Fruit fly (Drosophila melanogaster) whole organism, pupa: ENCODE results near the gene CLS.
A peak's percentile ranks its signal among the peaks of the same experiment; 100 is the strongest.

Experiments used
- CG10348 ChIP-seq: fragments of 200-800 bp; sonication (Bioruptor generic); IDR thresholded peaks from 2 replicates; pipeline ENCODE4 v1.3.6; 2022; ENCODE audit warnings: missing biosample characterization, missing genetic modification characterization
- CG13204 ChIP-seq: fragments of 200-800 bp; sonication (Bioruptor generic); optimal IDR thresholded peaks from 2 replicates; lab custom pipeline; 2018; ENCODE audit warnings: missing biosample characterization, mild to moderate bottlenecking, missing genetic modification characterization, moderate library complexity
- CG14655 ChIP-seq: fragments of 200-800 bp; sonication (Bioruptor generic); optimal IDR thresholded peaks from 3 replicates; lab custom pipeline; 2017; ENCODE audit warnings: mild to moderate bottlenecking, missing biosample characterization, missing genetic modification reagents, missing genetic modification characterization
- CG17806 ChIP-seq: fragments of 200-800 bp; sonication (Bioruptor generic); optimal IDR thresholded peaks from 2 replicates; lab custom pipeline; 2018; ENCODE audit warnings: missing biosample characterization, mild to moderate bottlenecking, missing genetic modification characterization, moderate library complexity
- CG4496 ChIP-seq: fragments of 200-800 bp; sonication (Bioruptor generic); IDR thresholded peaks from 3 replicates; pipeline ENCODE4 v1.3.6; 2022; ENCODE audit warnings: missing biosample characterization, missing genetic modification characterization
- CG8159 ChIP-seq: fragments of 200-800 bp; sonication (Bioruptor generic); optimal IDR thresholded peaks from 3 replicates; lab custom pipeline; 2018; ENCODE audit warnings: missing biosample characterization, mild to moderate bottlenecking, missing genetic modification characterization, moderate library complexity
- CG8301 ChIP-seq: fragments of 200-800 bp; sonication (Bioruptor generic); optimal IDR thresholded peaks from 2 replicates; lab custom pipeline; 2018; ENCODE audit warnings: missing biosample characterization, mild to moderate bottlenecking, missing genetic modification characterization
- CG9948 ChIP-seq: fragments of 200-800 bp; sonication (Bioruptor generic); optimal IDR thresholded peaks from 2 replicates; lab custom pipeline; 2018; ENCODE audit warnings: missing biosample characterization, mild to moderate bottlenecking, missing genetic modification characterization, moderate library complexity
- EcR ChIP-seq: fragments of 200-800 bp; sonication (Bioruptor generic); optimal IDR thresholded peaks from 3 replicates; lab custom pipeline; 2019; ENCODE audit warnings: missing biosample characterization, missing genetic modification characterization, mild to moderate bottlenecking, moderate library complexity, missing genetic modification reagents
- Snoo ChIP-seq: fragments of 200-800 bp; sonication (Bioruptor generic); optimal IDR thresholded peaks from 3 replicates; lab custom pipeline; 2017; ENCODE audit warnings: missing biosample characterization, mild to moderate bottlenecking, missing genetic modification characterization, inconsistent platforms

DNA sequence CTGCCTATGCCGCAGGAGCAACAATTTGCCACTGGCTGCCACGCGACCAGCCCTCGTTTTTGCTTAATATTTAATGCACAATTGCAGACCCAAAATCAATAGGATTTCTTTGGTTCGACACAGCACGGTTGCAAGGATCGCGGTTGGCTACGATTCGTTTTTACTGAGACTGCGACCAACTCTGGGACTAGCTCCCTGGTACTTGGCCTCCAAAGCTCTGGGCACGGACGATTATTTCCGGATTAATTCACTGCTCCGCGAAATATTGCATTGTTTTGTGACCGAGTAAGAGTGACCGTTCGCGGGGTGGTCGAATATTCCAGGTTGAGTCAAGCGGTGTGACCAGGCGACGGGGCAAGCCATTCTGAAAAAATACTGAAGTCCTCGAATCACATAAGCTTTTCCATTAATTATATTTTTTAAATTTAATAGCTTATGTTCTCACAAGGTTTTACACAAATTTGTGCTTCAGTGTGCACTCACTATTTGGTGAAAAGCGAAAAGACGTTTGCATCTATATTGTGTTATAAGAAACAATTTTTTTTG is 26.1 kb downstream of the CLS start, which contains the start of gene Tnks:
- TF ChIP-seq CG8301 (tag; lab: Kevin White, UChicago) (no peak), CG14655 (GFP tag; lab: Kevin White, UChicago) (no peak), EcR (GFP tag; lab: Kevin White, UChicago) (no peak), CG10348 (no peak), CG4496 (GFP tag; lab: Robert Waterston, UW) (no peak), CG8159 (tag; lab: Kevin White, UChicago) (peak; percentile 5), CG17806 (no peak), Snoo (tag; lab: Kevin White, UChicago) (no peak), CG13204 (GFP tag; lab: Kevin White, UChicago) (no peak), CG9948 (no peak)
